Worm (Caenorhabditis elegans) whole organism, midembryonic: Measurements from ENCODE around the gene F33E11.2.

Source experiments
- T22C8.4 ChIP-seq: fragments of 200-800 bp; sonication (Bioruptor generic); IDR thresholded peaks from 2 replicates; pipeline ENCODE4 v1.3.6; 2022; ENCODE audit warnings: missing genetic modification characterization, missing compliant biosample characterization
- cog-1 ChIP-seq: sonication (generic microtip); optimal IDR thresholded peaks from 2 replicates; lab custom pipeline; 2016; ENCODE audit warnings: missing genetic modification characterization, missing compliant biosample characterization
- flt-1 ChIP-seq: fragments of 200-800 bp; sonication (Bioruptor generic); IDR thresholded peaks from 2 replicates; pipeline ENCODE4 v1.3.6; 2022; ENCODE audit warnings: missing genetic modification characterization, missing compliant biosample characterization
- klf-2 ChIP-seq: fragments of 200-800 bp; sonication (Bioruptor generic); conservative IDR thresholded peaks from 2 replicates; pipeline ENCODE4 v1.3.6; 2022; ENCODE audit warnings: missing genetic modification reagents, missing genetic modification characterization, missing compliant biosample characterization
- med-1 ChIP-seq: sonication (generic microtip); optimal IDR thresholded peaks from 2 replicates; lab custom pipeline; 2017; ENCODE audit warnings: missing genetic modification characterization, mild to moderate bottlenecking, missing compliant biosample characterization, antibody characterized with exemption, missing genetic modification reagents; ENCODE audit not compliant: insufficient read depth
- ref-1 ChIP-seq: fragments of 200-800 bp; sonication (Bioruptor generic); conservative IDR thresholded peaks from 2 replicates; pipeline ENCODE4 v1.3.6; 2022; ENCODE audit warnings: missing genetic modification reagents, missing genetic modification characterization, missing compliant biosample characterization
- tab-1 ChIP-seq: fragments of 200-800 bp; sonication (Bioruptor generic); IDR thresholded peaks from 2 replicates; pipeline ENCODE4 v1.3.6; 2022; ENCODE audit warnings: missing genetic modification characterization, missing compliant biosample characterization
- ztf-23 ChIP-seq: fragments of 200-800 bp; sonication (Bioruptor generic); IDR thresholded peaks from 2 replicates; pipeline ENCODE4 v1.3.6; 2022; ENCODE audit warnings: missing genetic modification reagents, missing genetic modification characterization, missing compliant biosample characterization
- ztf-29 ChIP-seq: fragments of 200-800 bp; sonication (Bioruptor generic); IDR thresholded peaks from 2 replicates; pipeline ENCODE4 v1.3.6; 2022; ENCODE audit warnings: missing genetic modification reagents, missing genetic modification characterization, missing compliant biosample characterization

The F33E11.2 gene

ce11 chrV:281616-282015 is 16.1 kb upstream of the F33E11.2 start, which contains the start of gene npr-5:
TSS of gene npr-5 (minus strand) at chrV:281716.
- no peak for TF ChIP-seq flt-1
- no peak for TF ChIP-seq ztf-23 (GFP tag; lab: Robert Waterston, UW)
- no peak for TF ChIP-seq ref-1
- TF ChIP-seq ztf-29 (GFP tag; lab: Robert Waterston, UW) = no peak
- no peak for TF ChIP-seq med-1 (GFP tag; lab: Kevin White, UChicago)
- no peak for TF ChIP-seq tab-1 (GFP tag; lab: Robert Waterston, UW)
- no peak for TF ChIP-seq cog-1
- no peak for TF ChIP-seq klf-2 (GFP tag; lab: Robert Waterston, UW)
- TF ChIP-seq T22C8.4 (GFP tag; lab: Robert Waterston, UW) = no peak

- TF ChIP-seq ztf-23 (GFP tag; lab: Robert Waterston, UW) = no peak
- TF ChIP-seq tab-1 (GFP tag; lab: Robert Waterston, UW) = no peak
- TF ChIP-seq ref-1 = no peak
- no peak for TF ChIP-seq T22C8.4 (GFP tag; lab: Robert Waterston, UW)
- TF ChIP-seq flt-1 = no peak
- no peak for TF ChIP-seq med-1 (GFP tag; lab: Kevin White, UChicago)
- TF ChIP-seq cog-1 = no peak
- TF ChIP-seq ztf-29 (GFP tag; lab: Robert Waterston, UW) = no peak
- no peak for TF ChIP-seq klf-2 (GFP tag; lab: Robert Waterston, UW)
These were observed 13.8 kb upstream of the F33E11.2 start for ce11 chrV:283953-284352.

- TF ChIP-seq ztf-23 (GFP tag; lab: Robert Waterston, UW) = no peak
- no peak for TF ChIP-seq klf-2 (GFP tag; lab: Robert Waterston, UW)
- TF ChIP-seq tab-1 (GFP tag; lab: Robert Waterston, UW) = no peak
- no peak for TF ChIP-seq cog-1
- no peak for TF ChIP-seq ztf-29 (GFP tag; lab: Robert Waterston, UW)
- no peak for TF ChIP-seq med-1 (GFP tag; lab: Kevin White, UChicago)
- no peak for TF ChIP-seq flt-1
- TF ChIP-seq T22C8.4 (GFP tag; lab: Robert Waterston, UW) = no peak
- TF ChIP-seq ref-1 = no peak
These were observed 12.9 kb upstream of the F33E11.2 start for ce11 chrV:284808-285207.

ce11 chrV:285298-285697 is 12.4 kb upstream of the F33E11.2 start:
- TF ChIP-seq cog-1 (no peak), klf-2 (GFP tag; lab: Robert Waterston, UW) (no peak), ztf-23 (GFP tag; lab: Robert Waterston, UW) (no peak), T22C8.4 (GFP tag; lab: Robert Waterston, UW) (no peak), ref-1 (no peak), med-1 (GFP tag; lab: Kevin White, UChicago) (no peak), ztf-29 (GFP tag; lab: Robert Waterston, UW) (no peak)

ce11 chrV:295802-296201 is 1.9 kb upstream of the F33E11.2 start:
- no peak for TF ChIP-seq ztf-29 (GFP tag; lab: Robert Waterston, UW)
- no peak for TF ChIP-seq tab-1 (GFP tag; lab: Robert Waterston, UW)

- TF ChIP-seq flt-1 = no peak
- TF ChIP-seq tab-1 (GFP tag; lab: Robert Waterston, UW) = no peak
- TF ChIP-seq ref-1 = no peak
- no peak for TF ChIP-seq med-1 (GFP tag; lab: Kevin White, UChicago)
- TF ChIP-seq cog-1 = no peak
These were observed 648 bp downstream of the F33E11.2 start for ce11 chrV:298395-298794.

ce11 chrV:303271-303670 is 5.5 kb downstream of the F33E11.2 start:
- TF ChIP-seq flt-1 (no peak), ref-1 (no peak), tab-1 (GFP tag; lab: Robert Waterston, UW) (no peak), ztf-29 (GFP tag; lab: Robert Waterston, UW) (no peak), klf-2 (GFP tag; lab: Robert Waterston, UW) (no peak), cog-1 (no peak), ztf-23 (GFP tag; lab: Robert Waterston, UW) (no peak), med-1 (GFP tag; lab: Kevin White, UChicago) (no peak), T22C8.4 (GFP tag; lab: Robert Waterston, UW) (no peak)

ce11 chrV:304613-305012 is 6.9 kb downstream of the F33E11.2 start, which contains the start of gene F33E11.3:
TSS of gene F33E11.3 (minus strand) at chrV:304713.
- no peak for TF ChIP-seq tab-1 (GFP tag; lab: Robert Waterston, UW)
- no peak for TF ChIP-seq T22C8.4 (GFP tag; lab: Robert Waterston, UW)
- no peak for TF ChIP-seq cog-1
- no peak for TF ChIP-seq ztf-29 (GFP tag; lab: Robert Waterston, UW)
- no peak for TF ChIP-seq klf-2 (GFP tag; lab: Robert Waterston, UW)
- no peak for TF ChIP-seq flt-1
- TF ChIP-seq med-1 (GFP tag; lab: Kevin White, UChicago) = no peak

ce11 chrV:311485-312090 is 13.8 kb downstream of the F33E11.2 start, which contains the start of gene phf-10:
TSS of gene phf-10 (minus strand) at chrV:311565.
- TF ChIP-seq ztf-29 (GFP tag; lab: Robert Waterston, UW) (no peak), ref-1 (no peak), tab-1 (GFP tag; lab: Robert Waterston, UW) (no peak), klf-2 (GFP tag; lab: Robert Waterston, UW) (no peak), T22C8.4 (GFP tag; lab: Robert Waterston, UW) (no peak), med-1 (GFP tag; lab: Kevin White, UChicago) (no peak), cog-1 (no peak), ztf-23 (GFP tag; lab: Robert Waterston, UW) (no peak; the same call in 1 of the 2 replicates), flt-1 (no peak)

- TF ChIP-seq flt-1 (no peak), T22C8.4 (GFP tag; lab: Robert Waterston, UW) (no peak), ref-1 (no peak), ztf-23 (GFP tag; lab: Robert Waterston, UW) (no peak), cog-1 (no peak), tab-1 (GFP tag; lab: Robert Waterston, UW) (no peak)
These were observed 14.7 kb downstream of the F33E11.2 start, which contains the start of gene nhr-15 for ce11 chrV:312421-312820. TSS of gene nhr-15 (plus strand) at chrV:312721.
